Worm (Caenorhabditis elegans): ENCODE measurements around the gene T10B10.8.

- TF ChIP-seq nhr-12 (tag; optimal IDR thresholded peaks at IDR 0.05) (no peak), snpc-4 (tag; optimal IDR thresholded peaks at IDR 0.05) (peak; percentile 77), ztf-11 (tag; optimal IDR thresholded peaks at IDR 0.05) (no peak), unc-62 (GFP tag; optimal IDR thresholded peaks at IDR 0.05) (no peak), nfya-1 (tag; optimal IDR thresholded peaks at IDR 0.05; ENCODE audit: insufficient read depth) (no peak), egl-27 (tag; optimal IDR thresholded peaks at IDR 0.05) (no peak), fos-1 (tag; optimal IDR thresholded peaks at IDR 0.05) (no peak), aly-2 (tag; optimal IDR thresholded peaks at IDR 0.05) (no peak)
Measured at ce11 chrX:15170958-15171357, 4.9 kb upstream of the T10B10.8 start.
